Worm (Caenorhabditis elegans) whole organism, L1 larva: ENCODE data around the gene F53B2.8.
"Not testable (repeated sequence)": the region's sequence is repeated elsewhere in the genome, so short reads cannot be mapped to it uniquely, and the experiment has no call there.

Source experiments
- elt-3 ChIP-seq, 6 experiments: fragments of 150-350 bp in 1 of 6; sonication (generic microtip); optimal IDR thresholded peaks; 2 replicates each; lab custom pipeline; 2017 to 2018; ENCODE audit warnings: missing biosample characterization in 6 of 6, missing genetic modification characterization in 6 of 6, inconsistent platforms in 1 of 6
- mab-9 ChIP-seq: fragments of 200-800 bp; sonication (Bioruptor generic); IDR thresholded peaks from 2 replicates; pipeline ENCODE4 v1.3.6; 2022; ENCODE audit warnings: missing genetic modification reagents, missing genetic modification characterization, missing compliant biosample characterization
- snpc-4 ChIP-seq: fragments of 150-350 bp; optimal IDR thresholded peaks from 2 replicates; lab custom pipeline; 2014; ENCODE audit warnings: missing biosample characterization, missing genetic modification characterization
- xbp-1 ChIP-seq: sonication (generic microtip); optimal IDR thresholded peaks from 2 replicates; lab custom pipeline; 2016; ENCODE audit warnings: missing genetic modification characterization, missing compliant biosample characterization
- ztf-11 ChIP-seq, 2 experiments: sonication (generic microtip); optimal IDR thresholded peaks; 2 replicates each; lab custom pipeline; 2016 to 2017; ENCODE audit warnings: missing genetic modification characterization in 2 of 2, missing biosample characterization in 1 of 2, missing compliant biosample characterization in 1 of 2

DNA sequence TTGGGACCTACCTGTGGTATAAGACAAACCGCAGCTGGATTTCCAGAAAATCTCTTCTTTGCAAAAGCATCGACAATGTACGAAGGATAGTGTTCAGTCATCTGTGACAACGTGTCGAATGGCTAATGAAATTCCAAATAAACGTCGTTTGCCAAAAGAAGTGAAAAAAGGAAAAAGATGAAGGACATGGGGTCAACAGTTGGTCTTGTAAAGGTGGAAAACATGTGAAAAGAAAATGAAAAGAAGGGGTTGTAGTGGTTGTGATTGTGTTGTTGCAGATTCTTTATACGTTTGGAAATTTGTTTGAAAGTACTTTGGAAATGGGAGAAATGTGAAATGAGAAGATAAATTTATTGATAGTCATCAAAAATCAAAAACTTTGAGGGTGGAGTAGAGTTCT is 50.3 kb downstream of the F53B2.8 start, which contains the start of gene T04A11.1:
- TF ChIP-seq ztf-11 (tag; optimal IDR thresholded peaks at IDR 0.05; lab: Kevin White, UChicago); xbp-1 (tag; lab: Kevin White, UChicago); mab-9 (GFP tag; lab: Robert Waterston, UW); elt-3 (tag; optimal IDR thresholded peaks at IDR 0.05; lab: Kevin White, UChicago); snpc-4: not testable (repeated sequence)
